Fruit fly (Drosophila melanogaster) whole organism, adult: ENCODE measurements around the gene CG6432.

ENCODE experiments used
- CG33017 ChIP-seq: fragments of 200-800 bp; sonication (Bioruptor generic); optimal IDR thresholded peaks from 2 replicates; lab custom pipeline; 2018; ENCODE audit warnings: missing biosample characterization, mild to moderate bottlenecking, missing genetic modification characterization, moderate library complexity
- CG7045 ChIP-seq: fragments of 200-800 bp; sonication (Bioruptor generic); optimal IDR thresholded peaks from 2 replicates; lab custom pipeline; 2017; ENCODE audit warnings: missing biosample characterization, mild to moderate bottlenecking, missing genetic modification characterization

- TF ChIP-seq CG33017 (tag; lab: Kevin White, UChicago), result no peak
- no peak for TF ChIP-seq CG7045
These were observed 31.3 kb downstream of the CG6432 start, which contains the start of the genes CG42812 and CG33341 for dm6 chr3R:24368064-24368463.
